Worm (Caenorhabditis elegans) whole organism, young adult: ENCODE data around the gene C50F7.3.

Experiments
- B0336.3 ChIP-seq: fragments of 200-800 bp; sonication (Bioruptor generic); IDR thresholded peaks from 2 replicates; pipeline ENCODE4 v1.3.6; 2022; ENCODE audit warnings: missing genetic modification characterization, missing compliant biosample characterization
- athp-1 ChIP-seq: sonication (generic microtip); optimal IDR thresholded peaks from 2 replicates; lab custom pipeline; 2017; ENCODE audit warnings: mild to moderate bottlenecking, missing genetic modification characterization, missing compliant biosample characterization
- ccch-3 ChIP-seq: fragments of 200-800 bp; sonication (Bioruptor generic); optimal IDR thresholded peaks from 2 replicates; lab custom pipeline; 2018; ENCODE audit warnings: mild to moderate bottlenecking, missing genetic modification characterization, missing compliant biosample characterization
- cebp-2 ChIP-seq: fragments of 200-800 bp; sonication (Bioruptor generic); IDR thresholded peaks from 2 replicates; pipeline ENCODE4 v1.3.6; 2022; ENCODE audit warnings: missing genetic modification characterization, missing compliant biosample characterization
- ceh-58 ChIP-seq: fragments of 200-800 bp; sonication (Bioruptor generic); IDR thresholded peaks from 2 replicates; pipeline ENCODE4 v1.3.6; 2022; ENCODE audit warnings: missing genetic modification characterization, missing compliant biosample characterization
- ekl-4 ChIP-seq: fragments of 200-800 bp; sonication (Bioruptor generic); IDR thresholded peaks from 2 replicates; pipeline ENCODE4 v1.3.6; 2022; ENCODE audit warnings: missing genetic modification reagents, missing genetic modification characterization, missing compliant biosample characterization
- lag-1 ChIP-seq: fragments of 200-800 bp; sonication (Bioruptor generic); IDR thresholded peaks from 2 replicates; pipeline ENCODE4 v1.3.6; 2022; ENCODE audit warnings: missing genetic modification reagents, missing genetic modification characterization, missing compliant biosample characterization
- madf-6 ChIP-seq: fragments of 200-800 bp; sonication (Bioruptor generic); IDR thresholded peaks from 2 replicates; pipeline ENCODE4 v1.3.6; 2022; ENCODE audit warnings: missing genetic modification reagents, missing genetic modification characterization, missing compliant biosample characterization
- mes-4 ChIP-seq: sonication (generic microtip); optimal IDR thresholded peaks from 2 replicates; lab custom pipeline; 2016; ENCODE audit warnings: missing genotype, missing genetic modification characterization, missing compliant biosample characterization
- nfya-2 ChIP-seq: fragments of 200-800 bp; sonication (Bioruptor generic); IDR thresholded peaks from 2 replicates; pipeline ENCODE4 v1.3.6; 2022; ENCODE audit warnings: missing genetic modification reagents, missing genetic modification characterization, missing compliant biosample characterization
- sea-2 ChIP-seq: fragments of 200-800 bp; sonication (Bioruptor generic); IDR thresholded peaks from 2 replicates; pipeline ENCODE4 v1.3.6; 2022; ENCODE audit warnings: missing genetic modification characterization, missing compliant biosample characterization
- zim-3 ChIP-seq: sonication (generic microtip); optimal IDR thresholded peaks from 2 replicates; lab custom pipeline; 2017; ENCODE audit warnings: mild to moderate bottlenecking, missing genetic modification characterization, moderate library complexity, missing compliant biosample characterization

DNA sequence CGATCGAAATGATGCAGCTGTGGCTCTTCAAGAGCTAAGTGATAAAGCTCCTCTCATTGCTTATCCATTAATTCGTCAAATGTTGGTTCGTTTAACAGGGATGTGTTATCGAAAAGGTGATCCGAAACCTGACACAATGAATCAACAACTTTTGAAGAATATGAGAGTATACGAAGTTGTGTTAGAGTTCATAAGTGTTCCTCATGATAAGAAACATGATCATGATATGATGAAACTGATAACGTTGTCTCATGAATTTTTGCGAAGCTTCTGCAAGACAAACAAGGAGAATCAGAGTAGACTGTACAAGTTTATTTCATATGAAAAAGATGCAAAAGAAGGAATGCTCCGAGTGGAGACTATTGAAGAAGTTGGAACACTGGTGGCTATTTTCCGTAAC is 42.8 kb upstream of the C50F7.3 start:
- TF ChIP-seq ceh-58 (GFP tag; lab: Robert Waterston, UW) = no peak
- no peak for TF ChIP-seq ekl-4 (GFP tag; lab: Robert Waterston, UW)
- no peak for TF ChIP-seq ccch-3 (GFP tag; lab: Kevin White, UChicago)
- TF ChIP-seq cebp-2 (GFP tag; lab: Robert Waterston, UW) = no peak
- TF ChIP-seq athp-1 = no peak
- TF ChIP-seq mes-4 (tag; lab: Kevin White, UChicago) = no peak
- no peak for TF ChIP-seq nfya-2 (GFP tag; lab: Robert Waterston, UW)
- TF ChIP-seq sea-2 (GFP tag; lab: Robert Waterston, UW) = no peak
- TF ChIP-seq lag-1 (GFP tag; lab: Robert Waterston, UW) = no peak
- no peak for TF ChIP-seq zim-3 (tag; lab: Kevin White, UChicago)
- no peak for TF ChIP-seq B0336.3 (GFP tag; lab: Robert Waterston, UW)
- TF ChIP-seq madf-6 (GFP tag; lab: Robert Waterston, UW) = no peak
